Fruit fly (Drosophila melanogaster): ENCODE results near the gene trh.

DNA sequence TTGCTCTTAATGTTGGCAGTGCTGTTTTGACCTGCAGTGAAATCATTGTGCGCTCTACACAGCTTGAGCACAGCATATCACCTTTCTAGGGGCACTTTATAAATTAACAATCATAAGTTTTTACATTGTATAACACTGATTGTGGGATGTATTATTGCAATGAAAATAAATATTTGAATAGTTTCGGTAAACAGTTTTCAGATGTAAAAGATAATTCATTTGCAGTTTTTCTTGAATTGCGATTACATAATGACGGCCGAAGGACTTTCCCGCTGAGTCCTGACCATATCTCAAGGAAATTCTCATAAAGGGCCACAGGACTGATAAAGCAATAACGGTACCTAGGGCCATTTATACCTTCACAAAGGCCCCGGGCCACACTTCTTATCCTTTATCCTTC is 17.9 kb downstream of the trh start:
- TF ChIP-seq tai (GFP tag; optimal IDR thresholded peaks at IDR 0.05) (no peak), psq (GFP tag; optimal IDR thresholded peaks at IDR 0.05) (no peak), rgr (GFP tag; optimal IDR thresholded peaks at IDR 0.05) (no peak), lola (GFP tag; optimal IDR thresholded peaks at IDR 0.05) (no peak), Dfd (GFP tag; optimal IDR thresholded peaks at IDR 0.05) (no peak)

All from whole organism, wandering third instar larva.